Fruit fly (Drosophila melanogaster): Measurements from ENCODE around the gene tilB.

tilB gene

dm6 chrX:22443954-22444910 is 5.3 kb upstream of the tilB start, which contains the start of gene CG14621 (continued):
- peak; percentile 38; the same call in 1 of the 3 replicates for TF ChIP-seq CG16813 (GFP tag; IDR thresholded peaks at IDR 0.05; ENCODE audit: partially characterized antibody)
- TF ChIP-seq CG5245 (GFP tag; optimal IDR thresholded peaks at IDR 0.05) = no peak
- TF ChIP-seq CG10959 (GFP tag; IDR thresholded peaks at IDR 0.05) = no peak
- no peak for TF ChIP-seq wdn (GFP tag; IDR thresholded peaks at IDR 0.05)
- no peak for TF ChIP-seq tio (GFP tag; optimal IDR thresholded peaks at IDR 0.05)
- no peak for TF ChIP-seq jing (GFP tag; optimal IDR thresholded peaks at IDR 0.05)
- no peak for TF ChIP-seq rib (GFP tag; IDR thresholded peaks at IDR 0.05)
- TF ChIP-seq kay (GFP tag; optimal IDR thresholded peaks at IDR 0.05) = no peak
- TF ChIP-seq chm (GFP tag; IDR thresholded peaks at IDR 0.05) = no peak
- no peak for TF ChIP-seq sr (GFP tag; IDR thresholded peaks at IDR 0.05)
- TF ChIP-seq Chrac-16 (GFP tag; optimal IDR thresholded peaks at IDR 0.05) = no peak
- TF ChIP-seq Poxn (GFP tag; IDR thresholded peaks at IDR 0.05) = no peak
- TF ChIP-seq CG4404 (GFP tag; IDR thresholded peaks at IDR 0.05) = no peak
- no peak for TF ChIP-seq CG15011 (GFP tag; optimal IDR thresholded peaks at IDR 0.05)
- TF ChIP-seq CG2712 (tag; optimal IDR thresholded peaks at IDR 0.05) = peak; percentile 7
- no peak for TF ChIP-seq CG7963 (GFP tag; IDR thresholded peaks at IDR 0.05; ENCODE audit: partially characterized antibody)
- TF ChIP-seq en (GFP tag; optimal IDR thresholded peaks at IDR 0.05) = no peak
- TF ChIP-seq Jarid2 (GFP tag; optimal IDR thresholded peaks at IDR 0.05) = no peak
- TF ChIP-seq sc (optimal IDR thresholded peaks at IDR 0.05) = no peak
- no peak for TF ChIP-seq sc (GFP tag; optimal IDR thresholded peaks at IDR 0.05)
- TF ChIP-seq CG11247 (GFP tag; IDR thresholded peaks at IDR 0.05) = no peak
- no peak for TF ChIP-seq NC2α (GFP tag; optimal IDR thresholded peaks at IDR 0.05)
- TF ChIP-seq ems (GFP tag; optimal IDR thresholded peaks at IDR 0.05) = no peak
- no peak for TF ChIP-seq Spps (tag; optimal IDR thresholded peaks at IDR 0.05)
- TF ChIP-seq CG13894 (tag; optimal IDR thresholded peaks at IDR 0.05) = no peak
- TF ChIP-seq lov (optimal IDR thresholded peaks at IDR 0.05) = no peak
- TF ChIP-seq lov (GFP tag; IDR thresholded peaks at IDR 0.05) = no peak
- no peak for TF ChIP-seq CG9876 (GFP tag; optimal IDR thresholded peaks at IDR 0.05)
- no peak for TF ChIP-seq Fer3 (tag; optimal IDR thresholded peaks at IDR 0.05)
- TF ChIP-seq CG3847 (GFP tag; IDR thresholded peaks at IDR 0.05) = no peak
- no peak for TF ChIP-seq Eip74EF (GFP tag; optimal IDR thresholded peaks at IDR 0.05)
- TF ChIP-seq Nf-YC (tag; optimal IDR thresholded peaks at IDR 0.05) = no peak
- TF ChIP-seq CG13123 (GFP tag; optimal IDR thresholded peaks at IDR 0.05) = no peak
- no peak for TF ChIP-seq crp (GFP tag; optimal IDR thresholded peaks at IDR 0.05)
- TF ChIP-seq tgo (GFP tag; IDR thresholded peaks at IDR 0.05) = no peak
- TF ChIP-seq CG11093 (GFP tag; IDR thresholded peaks at IDR 0.05) = no peak
- TF ChIP-seq CG17359 (tag; optimal IDR thresholded peaks at IDR 0.05) = no peak

- TF ChIP-seq bbx (GFP tag; IDR thresholded peaks at IDR 0.05; ENCODE audit: partially characterized antibody) (0 out of 2 replicates have a peak, but pooled peaks have one; percentile 29), MBD-R2 (GFP tag; IDR thresholded peaks at IDR 0.05) (peak; percentile 27; the same call in 1 of the 2 replicates), CG3847 (GFP tag; IDR thresholded peaks at IDR 0.05) (no peak), MESR4 (GFP tag; optimal IDR thresholded peaks at IDR 0.05) (peak; percentile 59), CG9437 (GFP tag; optimal IDR thresholded peaks at IDR 0.05) (peak; percentile 64), fd96Cb (tag; optimal IDR thresholded peaks at IDR 0.05) (no peak), Med (GFP tag) (peak; percentile 38), YL-1 (GFP tag; optimal IDR thresholded peaks at IDR 0.05) (peak; percentile 33), CG4617 (GFP tag; optimal IDR thresholded peaks at IDR 0.05; ENCODE audit: borderline replicate concordance) (peak; percentile 36)
Measured at dm6 chrX:22455023-22455422, 5.5 kb downstream of the tilB start, which contains the start of gene wap. Gene wap (minus strand): TSS chrX:22455422.
